Fruit fly (Drosophila melanogaster) whole organism, wandering third instar larva: Measurements from ENCODE around the gene CG17982.

Experiments
- Abd-B ChIP-seq: fragments of >200 bp; optimal IDR thresholded peaks from 2 replicates; lab custom pipeline; 2017; ENCODE audit warnings: missing biosample characterization, missing genetic modification characterization
- CG32264 ChIP-seq: fragments of 200-800 bp; sonication (Bioruptor generic); optimal IDR thresholded peaks from 2 replicates; lab custom pipeline; 2016; ENCODE audit warnings: missing biosample characterization, missing genetic modification characterization
- CG9705 ChIP-seq: fragments of 200-800 bp; sonication (Bioruptor generic); optimal IDR thresholded peaks from 2 replicates; lab custom pipeline; 2018; ENCODE audit warnings: missing biosample characterization, mild to moderate bottlenecking, missing genetic modification characterization
- Dfd ChIP-seq: fragments of >200 bp; optimal IDR thresholded peaks from 2 replicates; lab custom pipeline; 2017; ENCODE audit warnings: missing biosample characterization, missing genetic modification characterization
- Dif ChIP-seq: fragments of 200-275, 200-300 bp; sonication (Bioruptor generic); optimal IDR thresholded peaks from 2 replicates; lab custom pipeline; 2018; ENCODE audit warnings: missing biosample characterization, missing genetic modification characterization; ENCODE audit not compliant: partially characterized antibody
- GATAd ChIP-seq: sonication (Bioruptor generic); optimal IDR thresholded peaks from 2 replicates; lab custom pipeline; 2016; ENCODE audit warnings: missing biosample characterization, missing genetic modification characterization
- Jra ChIP-seq: sonication (Bioruptor generic); optimal IDR thresholded peaks from 2 replicates; lab custom pipeline; 2016; ENCODE audit warnings: missing biosample characterization, missing genetic modification characterization
- Mio ChIP-seq: sonication (Bioruptor generic); optimal IDR thresholded peaks from 2 replicates; lab custom pipeline; 2016; ENCODE audit warnings: missing biosample characterization, missing genetic modification characterization
- Myc ChIP-seq: fragments of >200 bp; optimal IDR thresholded peaks from 2 replicates; lab custom pipeline; 2017
- N ChIP-seq: fragments of >200 bp; optimal IDR thresholded peaks from 2 replicates; lab custom pipeline; 2018; ENCODE audit warnings: missing biosample characterization, missing external identifiers, missing genetic modification characterization
- OdsH ChIP-seq: fragments of 200-800 bp; sonication (Bioruptor generic); optimal IDR thresholded peaks from 2 replicates; lab custom pipeline; 2016; ENCODE audit warnings: missing biosample characterization, mild to moderate bottlenecking, missing genetic modification characterization
- Rel ChIP-seq, 2 experiments: fragments of 200-800 bp; sonication (Bioruptor generic) in 1 of 2; optimal IDR thresholded peaks; 2 replicates in 1 of 2; 3 replicates in 1 of 2; lab custom pipeline; 2016 to 2019; ENCODE audit warnings: mild to moderate bottlenecking in 2 of 2, missing biosample characterization in 2 of 2, missing genetic modification characterization in 2 of 2, moderate library complexity in 1 of 2
- Sp1 ChIP-seq: fragments of 200-800 bp; sonication (Bioruptor generic); optimal IDR thresholded peaks from 3 replicates; lab custom pipeline; 2019; ENCODE audit warnings: missing biosample characterization, mild to moderate bottlenecking, missing genetic modification characterization, moderate library complexity
- Vsx2 ChIP-seq: fragments of 200-300, 225-300 bp; sonication (Bioruptor generic); optimal IDR thresholded peaks from 2 replicates; lab custom pipeline; 2018; ENCODE audit warnings: missing biosample characterization, missing genetic modification characterization; ENCODE audit not compliant: partially characterized antibody
- brk ChIP-seq: fragments of 200-800 bp; sonication (Bioruptor generic); optimal IDR thresholded peaks from 2 replicates; lab custom pipeline; 2016; ENCODE audit warnings: missing biosample characterization, mild to moderate bottlenecking, missing genetic modification characterization
- dl ChIP-seq, 2 experiments: fragments of 175-275, 200-275 bp in 1 of 2; fragments of 200-275 bp in 1 of 2; sonication (Bioruptor generic); optimal IDR thresholded peaks; lab custom pipeline; 2018; ENCODE audit warnings: mild to moderate bottlenecking in 2 of 2, missing biosample characterization in 2 of 2, missing genetic modification characterization in 2 of 2, moderate library complexity in 2 of 2; ENCODE audit not compliant: partially characterized antibody in 2 of 2, insufficient read depth in 1 of 2
- dmrt93B ChIP-seq: fragments of 200-800 bp; sonication (Bioruptor generic); optimal IDR thresholded peaks from 2 replicates; lab custom pipeline; 2018; ENCODE audit warnings: missing biosample characterization, mild to moderate bottlenecking, missing genetic modification characterization
- dsf ChIP-seq: sonication (Bioruptor generic); optimal IDR thresholded peaks from 2 replicates; lab custom pipeline; 2016; ENCODE audit warnings: missing biosample characterization, missing genetic modification characterization, borderline replicate concordance
- ey ChIP-seq: fragments of 200-800 bp; sonication (Bioruptor generic); optimal IDR thresholded peaks from 2 replicates; lab custom pipeline; 2016; ENCODE audit warnings: missing biosample characterization, missing genetic modification characterization
- fru ChIP-seq: fragments of 200-800 bp; sonication (Bioruptor generic); optimal IDR thresholded peaks from 3 replicates; lab custom pipeline; 2016; ENCODE audit warnings: missing biosample characterization, mild to moderate bottlenecking, missing genetic modification characterization
- h ChIP-seq: fragments of 200-800 bp; sonication (Bioruptor generic); optimal IDR thresholded peaks from 3 replicates; lab custom pipeline; 2016; ENCODE audit warnings: missing biosample characterization, mild to moderate bottlenecking, missing genetic modification characterization
- jim ChIP-seq: fragments of 175-275, 200-325 bp; sonication (Bioruptor generic); optimal IDR thresholded peaks from 2 replicates; lab custom pipeline; 2016; ENCODE audit warnings: missing biosample characterization, mild to moderate bottlenecking, missing genetic modification characterization
- lola ChIP-seq: fragments of >200 bp; optimal IDR thresholded peaks from 2 replicates; lab custom pipeline; 2017; ENCODE audit warnings: missing biosample characterization, missing genetic modification characterization
- pan ChIP-seq: fragments of >200 bp; optimal IDR thresholded peaks from 2 replicates; lab custom pipeline; 2017
- psq ChIP-seq: fragments of 200-800 bp; sonication (Bioruptor generic); optimal IDR thresholded peaks from 3 replicates; lab custom pipeline; 2017; ENCODE audit warnings: missing biosample characterization, mild to moderate bottlenecking, missing genetic modification characterization, moderate library complexity
- rgr ChIP-seq: fragments of 200-800 bp; sonication (Bioruptor generic); optimal IDR thresholded peaks from 3 replicates; lab custom pipeline; 2016; ENCODE audit warnings: missing biosample characterization, mild to moderate bottlenecking, missing genetic modification characterization
- sage ChIP-seq: fragments of 200-800 bp; sonication (Bioruptor generic); optimal IDR thresholded peaks from 2 replicates; lab custom pipeline; 2016; ENCODE audit warnings: missing biosample characterization, mild to moderate bottlenecking, missing genetic modification characterization
- sv ChIP-seq: fragments of 200-800 bp; sonication (Bioruptor generic); optimal IDR thresholded peaks from 3 replicates; lab custom pipeline; 2016; ENCODE audit warnings: missing biosample characterization, missing genetic modification characterization
- tai ChIP-seq: sonication (Bioruptor generic); optimal IDR thresholded peaks from 2 replicates; lab custom pipeline; 2016; ENCODE audit warnings: missing biosample characterization, missing genetic modification characterization
- usp ChIP-seq: fragments of >200 bp; optimal IDR thresholded peaks from 2 replicates; lab custom pipeline; 2017; ENCODE audit warnings: missing biosample characterization, missing genetic modification characterization
- woc ChIP-seq: sonication (Bioruptor generic); optimal IDR thresholded peaks from 2 replicates; lab custom pipeline; 2016; ENCODE audit warnings: missing biosample characterization, mild to moderate bottlenecking, missing genetic modification characterization

Gene CG17982

DNA sequence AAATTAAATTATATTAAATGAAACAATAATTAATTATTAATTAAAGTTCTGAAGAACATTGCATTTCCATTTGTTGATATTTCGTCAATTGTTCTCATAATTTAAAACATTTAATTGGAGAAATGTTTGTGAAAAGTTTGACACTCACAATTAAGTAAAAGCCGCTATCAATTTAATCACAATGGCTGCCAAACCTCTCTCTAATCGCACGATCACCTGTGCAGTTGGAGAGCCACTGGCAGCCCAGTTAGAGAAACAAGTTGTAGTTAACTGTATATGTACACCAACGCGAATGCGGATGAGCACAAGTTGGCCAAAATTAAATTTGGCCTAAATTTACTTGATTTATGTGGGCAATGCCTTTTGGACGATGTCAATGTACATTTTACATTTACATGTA is 48.6 kb upstream of the CG17982 start:
- peak; percentile 7 for TF ChIP-seq Myc (lab: Kevin White, UChicago)
- no peak for TF ChIP-seq woc (GFP tag; lab: Kevin White, UChicago)
- TF ChIP-seq Mio (GFP tag; lab: Kevin White, UChicago), result no peak
- no peak for TF ChIP-seq dsf (GFP tag; lab: Kevin White, UChicago)

- no peak for TF ChIP-seq pan (lab: Kevin White, UChicago)
- no peak for TF ChIP-seq Jra (GFP tag; lab: Kevin White, UChicago)
- no peak for TF ChIP-seq sage (GFP tag; lab: Kevin White, UChicago)
- no peak for TF ChIP-seq usp (GFP tag; lab: Kevin White, UChicago)
- no peak for TF ChIP-seq Abd-B (GFP tag; lab: Kevin White, UChicago)
- no peak for TF ChIP-seq CG9705 (GFP tag; lab: Kevin White, UChicago)
- no peak for TF ChIP-seq N
- no peak for TF ChIP-seq Sp1 (GFP tag; lab: Kevin White, UChicago)
- TF ChIP-seq OdsH (GFP tag; lab: Kevin White, UChicago), result no peak
- TF ChIP-seq woc (GFP tag; lab: Kevin White, UChicago), result no peak
- TF ChIP-seq Vsx2, result no peak
- TF ChIP-seq, all 38 proteins: peak for 0
Observed at dm6 chrX:8179858-8180257, 36.2 kb upstream of the CG17982 start.

DNA sequence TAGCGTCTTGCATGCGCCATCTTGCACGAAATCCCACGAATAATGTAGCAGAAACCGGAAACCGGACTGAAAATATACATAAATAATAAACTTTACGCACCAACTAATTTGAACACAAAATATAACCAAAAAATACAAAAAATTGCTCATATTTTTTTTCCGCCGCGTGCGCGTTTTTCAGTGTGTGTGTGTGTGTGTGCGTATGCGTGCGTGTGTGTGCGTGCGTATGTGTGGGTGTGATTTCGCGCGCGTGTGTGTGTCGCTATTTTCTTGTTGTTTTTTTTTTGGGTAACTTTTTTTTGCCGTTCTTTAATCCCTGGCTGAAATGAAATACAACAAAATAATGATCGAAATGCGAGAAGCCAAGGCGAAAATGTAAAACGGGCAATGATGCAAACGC is 35.4 kb upstream of the CG17982 start:
- TF ChIP-seq jim (GFP tag; lab: Kevin White, UChicago), result no peak
- TF ChIP-seq pan (lab: Kevin White, UChicago), result peak; percentile 53
- TF ChIP-seq psq (GFP tag; lab: Kevin White, UChicago), result no peak
- no peak for TF ChIP-seq Dif (GFP tag; lab: Kevin White, UChicago)
- TF ChIP-seq fru (GFP tag; lab: Kevin White, UChicago), result no peak
- no peak for TF ChIP-seq Sp1 (GFP tag; lab: Kevin White, UChicago)

DNA sequence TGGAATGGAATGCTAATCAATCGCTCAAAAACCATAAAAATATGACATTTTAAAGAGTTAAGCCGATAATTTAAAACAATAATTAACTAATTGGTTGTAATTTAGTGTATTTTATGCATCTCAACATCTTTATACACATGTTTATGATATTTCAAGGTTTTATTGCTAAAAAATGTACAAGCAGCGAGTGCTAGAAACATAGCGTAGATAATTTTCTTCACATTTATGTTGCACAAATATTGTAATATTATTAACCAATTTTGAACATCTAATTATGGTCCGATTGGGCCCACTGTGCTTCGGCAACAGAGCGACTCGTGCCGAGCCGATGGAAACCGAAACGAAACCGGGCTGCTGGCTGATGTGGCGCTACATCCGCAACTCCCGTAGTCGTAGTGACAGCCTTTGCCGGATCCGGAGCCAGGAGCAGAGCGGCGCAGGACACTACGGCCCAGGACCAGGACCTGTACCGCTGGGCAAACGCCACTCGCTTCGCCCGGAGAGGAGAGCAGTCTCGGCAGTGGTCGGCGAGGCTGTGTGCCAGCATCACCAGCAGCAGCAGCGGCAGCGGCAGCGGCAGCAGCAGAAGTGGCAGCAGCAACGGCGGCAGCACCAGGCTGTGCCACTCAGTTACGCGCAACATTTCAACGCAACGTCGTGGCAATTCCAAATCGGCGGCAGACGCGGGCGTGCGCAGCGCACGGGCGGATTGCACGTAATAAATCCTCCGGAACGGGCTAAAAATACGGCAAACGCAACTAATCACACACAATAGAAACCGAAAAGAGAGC is 34.7 kb upstream of the CG17982 start, which contains the start of gene sdt:
Gene sdt (plus strand): TSS at position 385 of the 791 bp plus-strand sequence.
- TF ChIP-seq pan (lab: Kevin White, UChicago), result no peak
- TF ChIP-seq ey (GFP tag; lab: Kevin White, UChicago), result no peak
- TF ChIP-seq brk (GFP tag; lab: Kevin White, UChicago), result no peak
- TF ChIP-seq Vsx2, result no peak
- no peak for TF ChIP-seq sv
- no peak for TF ChIP-seq dl (GFP tag; optimal IDR thresholded peaks at IDR 0.05; lab: Kevin White, UChicago; ENCODE audit: insufficient read depth in 1 of 2, partially characterized antibody in 2 of 2)
- no peak for TF ChIP-seq h
- no peak for TF ChIP-seq dmrt93B
- no peak for TF ChIP-seq CG9705 (GFP tag; lab: Kevin White, UChicago)
- no peak for TF ChIP-seq Jra (GFP tag; lab: Kevin White, UChicago)
- TF ChIP-seq Rel (GFP tag; optimal IDR thresholded peaks at IDR 0.05; lab: Kevin White, UChicago), result no peak
- TF ChIP-seq Rel (tag; optimal IDR thresholded peaks at IDR 0.05; lab: Kevin White, UChicago), result no peak
- no peak for TF ChIP-seq lola (GFP tag; lab: Kevin White, UChicago)
- no peak for TF ChIP-seq GATAd (GFP tag; lab: Kevin White, UChicago)
- TF ChIP-seq tai (GFP tag; lab: Kevin White, UChicago), result no peak
- TF ChIP-seq rgr, result no peak
- TF ChIP-seq CG32264 (GFP tag; lab: Kevin White, UChicago), result no peak

DNA sequence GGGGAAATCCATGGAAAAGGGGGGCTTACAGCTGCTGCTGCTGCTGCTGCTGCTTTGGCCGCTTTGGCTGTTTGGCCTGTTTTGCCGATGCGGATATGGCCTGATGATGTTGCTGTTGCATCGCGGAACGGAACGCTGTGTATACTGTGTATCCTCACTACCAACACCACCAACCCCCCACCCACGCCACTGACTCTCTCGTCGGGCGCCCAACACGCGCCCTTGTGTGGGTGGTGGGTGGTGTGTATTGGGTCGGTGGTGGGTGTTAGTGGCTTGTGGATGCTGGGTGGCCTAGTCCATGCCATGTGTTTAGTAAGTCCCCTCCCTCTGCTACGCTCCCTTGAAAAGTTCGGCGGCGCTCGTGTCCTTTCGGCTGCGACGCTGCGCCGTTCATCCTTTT is 34.1 kb upstream of the CG17982 start:
- TF ChIP-seq jim (GFP tag; lab: Kevin White, UChicago) (no peak), Mio (GFP tag; lab: Kevin White, UChicago) (no peak), Dfd (GFP tag; lab: Kevin White, UChicago) (no peak)
- TF ChIP-seq, all 38 proteins: peak for 0
